Worm (Caenorhabditis elegans): ENCODE data around the gene fbxb-2.

The fbxb-2 gene

DNA sequence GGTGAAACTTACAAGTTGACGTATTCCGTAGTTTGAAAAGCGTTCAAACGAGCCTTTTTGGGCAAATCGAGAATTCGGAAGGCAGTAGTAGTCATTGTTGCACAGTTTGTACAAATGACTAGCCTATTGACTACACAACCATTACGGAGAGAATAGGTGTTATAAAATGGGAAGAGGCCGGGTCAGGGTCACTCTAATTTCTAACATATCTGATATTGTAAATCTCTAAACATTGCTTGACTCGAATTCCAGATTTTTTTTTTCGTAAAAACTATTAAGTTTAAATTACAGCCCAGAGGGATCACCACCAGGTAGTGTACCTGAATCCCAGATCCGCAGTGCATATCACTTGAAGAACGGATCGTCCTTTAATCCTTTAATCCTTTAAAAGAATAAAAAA, at the start of gene fbxb-2:
TSS of gene fbxb-2 (minus strand) at position 101 of the 400 bp plus-strand sequence.
- no peak for TF ChIP-seq grh-1 (GFP tag; IDR thresholded peaks at IDR 0.05)
- TF ChIP-seq dpl-1 (GFP tag; optimal IDR thresholded peaks at IDR 0.05) = no peak
- no peak for TF ChIP-seq efl-1 (optimal IDR thresholded peaks at IDR 0.05)
- no peak for TF ChIP-seq efl-1 (GFP tag; optimal IDR thresholded peaks at IDR 0.05 in 1 of 2)
- no peak for TF ChIP-seq F16B12.6 (tag; optimal IDR thresholded peaks at IDR 0.05)

DNA sequence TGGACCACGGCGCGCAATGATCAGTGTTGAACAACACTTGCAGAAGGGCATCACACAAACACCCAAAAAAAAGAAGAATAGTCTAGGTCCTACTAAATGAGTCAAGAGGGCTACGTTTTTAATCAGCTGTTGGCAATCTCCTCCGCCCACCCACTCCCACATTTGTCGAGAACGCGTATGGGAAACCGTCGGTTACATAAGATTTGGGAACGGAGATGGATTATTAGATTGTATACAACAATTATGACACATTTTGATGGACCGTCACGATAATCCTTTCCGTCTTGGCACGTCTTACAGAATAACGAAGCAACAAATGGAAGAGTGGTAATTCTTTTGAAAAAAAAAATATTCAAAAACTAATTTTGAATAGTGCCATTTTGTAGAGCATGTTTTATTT, 48.8 kb upstream of the fbxb-2 start:
- no peak for TF ChIP-seq nhr-85 (tag)
- TF ChIP-seq fkh-8 (tag; optimal IDR thresholded peaks at IDR 0.05) = no peak
- TF ChIP-seq nhr-90 (tag; optimal IDR thresholded peaks at IDR 0.05; ENCODE audit: poor library complexity) = no peak
- no peak for TF ChIP-seq ztf-11 (tag; optimal IDR thresholded peaks at IDR 0.05)
- TF ChIP-seq snpc-4 (tag; optimal IDR thresholded peaks at IDR 0.05) = no peak
- TF ChIP-seq unc-98 (GFP tag; IDR thresholded peaks at IDR 0.05) = no peak
- no peak for TF ChIP-seq isw-1 (GFP tag; IDR thresholded peaks at IDR 0.05)
- no peak for TF ChIP-seq fkh-4 (tag; optimal IDR thresholded peaks at IDR 0.05; ENCODE audit: borderline replicate concordance)

DNA sequence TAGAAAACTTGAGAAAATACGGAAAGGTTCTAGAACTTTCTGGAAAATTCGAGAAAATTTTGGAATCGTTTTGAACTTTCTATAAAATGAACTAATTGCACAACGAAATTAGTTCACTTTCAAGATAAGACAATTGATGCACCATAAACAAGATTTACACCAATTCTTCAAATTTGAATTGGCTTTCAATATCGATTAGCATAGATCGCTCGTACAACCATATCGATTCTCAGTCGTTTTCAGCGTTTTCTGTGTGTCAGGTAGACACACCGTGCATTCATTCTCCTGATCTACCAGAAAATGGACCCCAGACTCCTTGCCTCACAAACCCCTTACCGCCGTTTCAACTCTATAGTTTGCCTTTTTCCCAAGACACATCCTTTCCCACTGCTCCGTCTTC, 45.2 kb upstream of the fbxb-2 start, which contains the start of gene fbxb-117:
TSS of gene fbxb-117 (plus strand) at position 301 of the 400 bp plus-strand sequence.
- TF ChIP-seq vab-15 (tag; optimal IDR thresholded peaks at IDR 0.05) (no peak), pag-3 (tag; optimal IDR thresholded peaks at IDR 0.05; ENCODE audit: borderline replicate concordance, insufficient read depth) (no peak), pax-3 (tag; optimal IDR thresholded peaks at IDR 0.05) (no peak), F16B12.6 (tag; optimal IDR thresholded peaks at IDR 0.05) (no peak), ces-1 (GFP tag; optimal IDR thresholded peaks at IDR 0.05) (no peak), Y116A8C.19 (tag; optimal IDR thresholded peaks at IDR 0.05; ENCODE audit: borderline replicate concordance) (no peak), efl-3 (GFP tag; optimal IDR thresholded peaks at IDR 0.05) (no peak), mab-9 (GFP tag; IDR thresholded peaks at IDR 0.05) (no peak), dsc-1 (tag; optimal IDR thresholded peaks at IDR 0.05) (no peak), lin-39 (tag; optimal IDR thresholded peaks at IDR 0.05) (no peak), sup-37 (GFP tag; optimal IDR thresholded peaks at IDR 0.05) (no peak), elt-2 (tag; optimal IDR thresholded peaks at IDR 0.05) (no peak), xbp-1 (tag; optimal IDR thresholded peaks at IDR 0.05) (no peak), fkh-4 (tag; optimal IDR thresholded peaks at IDR 0.05; ENCODE audit: borderline replicate concordance) (no peak), lin-35 (GFP tag; optimal IDR thresholded peaks at IDR 0.05) (no peak), mep-1 (tag; optimal IDR thresholded peaks at IDR 0.05) (no peak), nhr-84 (tag; optimal IDR thresholded peaks at IDR 0.05) (no peak), ets-5 (GFP tag; IDR thresholded peaks at IDR 0.05) (no peak), unc-130 (tag; optimal IDR thresholded peaks at IDR 0.05) (no peak), unc-86 (tag; optimal IDR thresholded peaks at IDR 0.05) (no peak)

DNA sequence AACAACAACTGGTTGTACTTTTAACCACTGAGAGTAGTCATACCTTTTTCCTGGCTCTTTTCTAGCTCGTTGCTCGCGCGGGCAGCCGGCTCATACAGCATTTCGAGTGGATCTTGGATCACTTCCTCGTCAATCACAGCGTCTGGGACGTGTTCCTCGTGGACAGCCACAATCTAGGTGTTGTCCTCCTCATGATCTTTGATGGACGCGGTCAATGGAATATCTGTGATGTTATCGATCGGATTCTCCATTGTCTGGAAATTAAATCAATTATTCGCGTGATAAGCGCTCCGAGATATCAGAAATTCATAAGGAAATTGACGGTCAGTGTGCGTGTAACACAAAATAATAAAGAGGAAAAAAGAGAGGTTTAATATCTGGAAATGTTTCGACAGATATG, 42.8 kb upstream of the fbxb-2 start, which contains the start of gene F21D9.8:
TSS of gene F21D9.8 (minus strand) at position 101 of the 400 bp plus-strand sequence.
- TF ChIP-seq nhr-19 (GFP tag; conservative IDR thresholded peaks at IDR 0.05) = no peak
- no peak for TF ChIP-seq ztf-11 (tag; optimal IDR thresholded peaks at IDR 0.05)

DNA sequence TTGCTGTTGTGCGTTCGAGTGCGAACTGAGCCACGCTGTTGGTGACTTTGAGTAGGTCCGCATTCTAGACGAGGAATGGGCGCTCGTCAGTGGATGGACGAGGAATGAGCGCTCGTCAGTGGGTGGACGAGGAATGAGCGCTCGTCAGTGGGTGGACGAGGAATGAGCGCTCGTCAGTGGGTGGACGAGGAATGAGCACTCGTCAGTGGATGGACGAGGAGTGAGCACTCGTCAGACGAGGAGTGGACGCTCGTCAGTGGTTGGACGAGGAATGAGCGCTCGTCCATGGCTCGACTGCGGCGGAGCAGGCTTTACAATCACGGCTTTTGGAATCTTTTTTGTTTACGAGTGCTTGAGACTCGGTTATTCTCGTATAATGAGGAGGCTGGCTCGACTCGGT, 41.4 kb upstream of the fbxb-2 start:
- no peak for TF ChIP-seq ets-5 (GFP tag; IDR thresholded peaks at IDR 0.05)
- TF ChIP-seq nhr-47 (tag; optimal IDR thresholded peaks at IDR 0.05) = no peak
- no peak for TF ChIP-seq mef-2 (tag; optimal IDR thresholded peaks at IDR 0.05)

Measured in whole organism, L1 larva.